Worm (Caenorhabditis elegans) whole organism, young adult: Measurements from ENCODE around the gene Y69A2AR.47.

Experiments
- D2030.7 ChIP-seq: fragments of 200-800 bp; sonication (Bioruptor generic); IDR thresholded peaks from 2 replicates; pipeline ENCODE4 v1.3.6; 2022; ENCODE audit warnings: missing genetic modification reagents, missing genetic modification characterization, missing compliant biosample characterization
- attf-3 ChIP-seq: fragments of 200-800 bp; sonication (Bioruptor generic); conservative IDR thresholded peaks from 2 replicates; pipeline ENCODE4 v1.3.6; 2022; ENCODE audit warnings: missing genetic modification reagents, missing genetic modification characterization, missing compliant biosample characterization
- hmg-1.2 ChIP-seq: fragments of 200-800 bp; sonication (Bioruptor generic); IDR thresholded peaks from 2 replicates; pipeline ENCODE4 v1.3.6; 2022; ENCODE audit warnings: missing genetic modification reagents, missing genetic modification characterization, missing compliant biosample characterization
- hrde-1 ChIP-seq: sonication (generic microtip); optimal IDR thresholded peaks from 2 replicates; lab custom pipeline; 2016; ENCODE audit warnings: missing genetic modification characterization, mild to moderate bottlenecking, missing compliant biosample characterization, moderate library complexity, missing genotype, missing genetic modification reagents, borderline replicate concordance
- pha-4 ChIP-seq: fragments of 150-350 bp; sonication (generic microtip); optimal IDR thresholded peaks from 2 replicates; lab custom pipeline; 2014; ENCODE audit warnings: missing biosample characterization, missing genetic modification reagents, missing genetic modification characterization
- repo-1 ChIP-seq: sonication (generic microtip); optimal IDR thresholded peaks from 2 replicates; lab custom pipeline; 2017; ENCODE audit warnings: mild to moderate bottlenecking, missing genetic modification characterization, missing compliant biosample characterization
- snpc-4 ChIP-seq, 5 experiments: fragments of 150-350 bp in 1 of 5; sonication (generic microtip) in 4 of 5; optimal IDR thresholded peaks; 2 replicates each; lab custom pipeline; 2014 to 2018; ENCODE audit warnings: missing genetic modification characterization in 5 of 5, missing biosample characterization in 3 of 5, antibody characterized with exemption in 2 of 5, mild to moderate bottlenecking in 2 of 5, missing compliant biosample characterization in 2 of 5, missing genotype in 2 of 5, moderate library complexity in 2 of 5, missing genetic modification reagents in 1 of 5
- tlf-1 ChIP-seq: fragments of 200-800 bp; sonication (Bioruptor generic); optimal IDR thresholded peaks from 2 replicates; lab custom pipeline; 2018; ENCODE audit warnings: mild to moderate bottlenecking, missing genetic modification characterization, missing compliant biosample characterization
- unc-130 ChIP-seq: sonication (generic microtip); optimal IDR thresholded peaks from 2 replicates; lab custom pipeline; 2016; ENCODE audit warnings: missing genetic modification reagents, missing genetic modification characterization, missing compliant biosample characterization
- zim-3 ChIP-seq: sonication (generic microtip); optimal IDR thresholded peaks from 2 replicates; lab custom pipeline; 2017; ENCODE audit warnings: mild to moderate bottlenecking, missing genetic modification characterization, moderate library complexity, missing compliant biosample characterization

DNA sequence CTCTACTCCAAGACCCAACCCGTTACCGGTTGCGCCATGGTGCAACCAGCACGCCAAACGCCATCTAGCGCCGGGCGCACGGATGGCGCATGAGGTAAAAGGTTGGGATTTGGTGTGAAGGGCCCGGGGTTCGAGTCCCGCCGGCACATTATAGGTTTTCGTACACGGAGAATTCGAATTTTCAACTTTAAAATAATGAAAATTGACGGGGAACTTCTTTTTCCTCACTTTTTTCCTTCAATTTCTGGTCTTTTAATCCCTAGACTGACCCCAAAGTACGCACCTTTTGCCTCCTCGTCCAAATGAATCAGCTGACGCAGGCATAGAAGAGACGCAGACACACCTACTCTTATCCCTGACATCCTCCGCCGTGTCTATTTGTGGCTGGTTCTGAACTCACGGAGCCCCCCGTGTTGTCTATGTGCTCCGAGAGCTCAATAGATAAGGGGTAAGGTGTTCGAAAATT, 6.1 kb downstream of the Y69A2AR.47 start:
- TF ChIP-seq unc-130 (GFP tag; lab: Kevin White, UChicago) (no peak), D2030.7 (GFP tag; lab: Robert Waterston, UW) (peak; percentile 50), snpc-4 (GFP tag; optimal IDR thresholded peaks at IDR 0.05; lab: Kevin White, UChicago) (no peak), snpc-4 (tag; optimal IDR thresholded peaks at IDR 0.05; lab: Kevin White, UChicago) (no peak), hmg-1.2 (GFP tag; lab: Robert Waterston, UW) (peak; percentile 41; the same call in 1 of the 2 replicates), repo-1 (tag; lab: Kevin White, UChicago) (no peak), tlf-1 (no peak), attf-3 (GFP tag; lab: Robert Waterston, UW) (no peak), pha-4 (tag; lab: Kevin White, UChicago) (no peak), zim-3 (no peak), hrde-1 (tag; lab: Kevin White, UChicago) (no peak)
